Fruit fly (Drosophila melanogaster) S2 (cell line): ENCODE measurements around the gene Vap33.

Source experiments
- CG8478 ChIP-seq: fragments of >200 bp; optimal IDR thresholded peaks from 2 replicates; lab custom pipeline; 2018
- CTCF ChIP-seq, 2 experiments: fragments of >200 bp; optimal IDR thresholded peaks; 2 replicates each; lab custom pipeline; 2018

dm6 chrX:3936174-3936573 lies 12.6 kb upstream of the Vap33 start, which contains the start of the genes CG2938 and Glos:
- no peak for TF ChIP-seq CTCF (optimal IDR thresholded peaks at IDR 0.05; lab: Kevin White, UChicago)
- TF ChIP-seq CG8478 (lab: Kevin White, UChicago), result no peak
